Worm (Caenorhabditis elegans) whole organism, midembryonic: ENCODE results near the gene F12E12.6.

ENCODE experiments used
- T22C8.4 ChIP-seq: fragments of 200-800 bp; sonication (Bioruptor generic); IDR thresholded peaks from 2 replicates; pipeline ENCODE4 v1.3.6; 2022; ENCODE audit warnings: missing genetic modification characterization, missing compliant biosample characterization
- cog-1 ChIP-seq: sonication (generic microtip); optimal IDR thresholded peaks from 2 replicates; lab custom pipeline; 2016; ENCODE audit warnings: missing genetic modification characterization, missing compliant biosample characterization
- flt-1 ChIP-seq: fragments of 200-800 bp; sonication (Bioruptor generic); IDR thresholded peaks from 2 replicates; pipeline ENCODE4 v1.3.6; 2022; ENCODE audit warnings: missing genetic modification characterization, missing compliant biosample characterization
- klf-2 ChIP-seq: fragments of 200-800 bp; sonication (Bioruptor generic); conservative IDR thresholded peaks from 2 replicates; pipeline ENCODE4 v1.3.6; 2022; ENCODE audit warnings: missing genetic modification reagents, missing genetic modification characterization, missing compliant biosample characterization
- med-1 ChIP-seq: sonication (generic microtip); optimal IDR thresholded peaks from 2 replicates; lab custom pipeline; 2017; ENCODE audit warnings: missing genetic modification characterization, mild to moderate bottlenecking, missing compliant biosample characterization, antibody characterized with exemption, missing genetic modification reagents; ENCODE audit not compliant: insufficient read depth
- ref-1 ChIP-seq: fragments of 200-800 bp; sonication (Bioruptor generic); conservative IDR thresholded peaks from 2 replicates; pipeline ENCODE4 v1.3.6; 2022; ENCODE audit warnings: missing genetic modification reagents, missing genetic modification characterization, missing compliant biosample characterization
- tab-1 ChIP-seq: fragments of 200-800 bp; sonication (Bioruptor generic); IDR thresholded peaks from 2 replicates; pipeline ENCODE4 v1.3.6; 2022; ENCODE audit warnings: missing genetic modification characterization, missing compliant biosample characterization
- ztf-23 ChIP-seq: fragments of 200-800 bp; sonication (Bioruptor generic); IDR thresholded peaks from 2 replicates; pipeline ENCODE4 v1.3.6; 2022; ENCODE audit warnings: missing genetic modification reagents, missing genetic modification characterization, missing compliant biosample characterization
- ztf-29 ChIP-seq: fragments of 200-800 bp; sonication (Bioruptor generic); IDR thresholded peaks from 2 replicates; pipeline ENCODE4 v1.3.6; 2022; ENCODE audit warnings: missing genetic modification reagents, missing genetic modification characterization, missing compliant biosample characterization

Gene F12E12.6

DNA sequence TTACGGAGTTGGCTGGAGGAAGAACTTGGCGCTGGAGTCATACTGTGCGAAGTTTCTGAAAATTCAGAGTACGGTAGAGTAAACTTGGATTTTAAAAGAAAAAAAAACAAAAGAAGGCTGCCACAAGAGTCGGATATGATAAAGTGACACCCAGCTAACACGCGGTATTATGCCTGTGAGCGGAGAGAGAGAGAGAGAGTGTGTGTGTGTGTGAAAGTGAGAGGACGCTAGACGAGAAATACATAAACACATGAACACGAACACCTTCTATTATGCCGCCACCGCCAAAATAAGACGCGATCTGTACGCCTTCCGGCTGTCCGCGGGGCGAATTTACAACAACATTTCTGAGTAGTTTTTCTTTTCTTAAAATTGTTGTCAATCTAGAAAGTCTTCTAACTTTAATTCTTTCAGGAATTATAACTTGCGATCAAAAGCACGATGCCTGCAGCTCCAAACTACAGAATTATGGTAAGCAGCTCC lies at the start of gene F12E12.6:
Gene F12E12.6 (minus strand): TSS at position 51 of the 483 bp plus-strand sequence.
- TF ChIP-seq T22C8.4 (GFP tag; lab: Robert Waterston, UW) (no peak), flt-1 (no peak), klf-2 (GFP tag; lab: Robert Waterston, UW) (no peak), ztf-29 (GFP tag; lab: Robert Waterston, UW) (no peak), ztf-23 (GFP tag; lab: Robert Waterston, UW) (no peak), ref-1 (GFP tag; lab: Robert Waterston, UW) (no peak), cog-1 (no peak), med-1 (GFP tag; lab: Kevin White, UChicago) (no peak), tab-1 (GFP tag; lab: Robert Waterston, UW) (no peak)

DNA sequence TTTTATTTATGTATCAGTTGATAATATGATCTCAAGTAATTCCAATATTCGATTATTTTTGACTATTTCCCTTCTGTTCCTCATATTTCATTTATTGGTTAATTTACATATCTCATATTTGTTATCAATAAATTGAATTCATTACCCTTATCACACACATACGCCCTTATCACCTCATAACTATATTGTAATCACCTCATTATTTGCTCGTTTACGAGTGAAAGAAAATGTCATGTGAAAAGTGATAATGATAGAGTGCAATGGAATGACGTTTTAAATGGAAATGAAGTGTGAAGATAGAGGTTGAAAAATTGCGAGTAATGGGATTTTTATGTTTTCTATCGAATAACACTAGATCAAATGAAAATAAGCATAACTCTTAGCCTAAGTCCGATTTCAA lies 49.8 kb upstream of the F12E12.6 start:
- no peak for TF ChIP-seq klf-2 (GFP tag; lab: Robert Waterston, UW)
- TF ChIP-seq ztf-23 (GFP tag; lab: Robert Waterston, UW) = no peak
- TF ChIP-seq cog-1 = no peak
- no peak for TF ChIP-seq T22C8.4 (GFP tag; lab: Robert Waterston, UW)
- TF ChIP-seq med-1 (GFP tag; lab: Kevin White, UChicago) = no peak
- TF ChIP-seq tab-1 (GFP tag; lab: Robert Waterston, UW) = no peak
- no peak for TF ChIP-seq ref-1 (GFP tag; lab: Robert Waterston, UW)
- TF ChIP-seq flt-1 = no peak
- TF ChIP-seq ztf-29 (GFP tag; lab: Robert Waterston, UW) = no peak

DNA sequence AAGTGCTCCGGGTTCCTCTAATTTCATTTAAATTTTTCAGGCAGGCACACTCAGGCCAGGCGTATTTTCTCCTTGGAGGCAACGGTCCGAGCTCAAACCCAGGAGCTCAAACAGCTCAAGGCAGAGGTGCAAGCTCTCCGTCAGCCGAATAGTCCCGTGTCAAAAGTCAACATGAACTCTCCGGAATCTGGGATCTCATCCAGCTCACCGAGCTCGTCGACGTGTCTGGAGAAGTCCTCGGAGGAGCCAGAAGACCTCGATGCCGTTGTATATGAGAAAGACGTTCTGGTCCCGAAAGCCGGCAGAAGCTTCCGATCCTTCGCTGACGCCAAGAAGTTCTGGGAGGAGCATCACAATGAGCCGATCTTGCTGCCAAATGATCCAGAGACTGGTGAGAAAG lies 49.0 kb upstream of the F12E12.6 start:
- TF ChIP-seq tab-1 (GFP tag; lab: Robert Waterston, UW) (no peak), ztf-29 (GFP tag; lab: Robert Waterston, UW) (no peak), klf-2 (GFP tag; lab: Robert Waterston, UW) (no peak), cog-1 (no peak), flt-1 (no peak), ztf-23 (GFP tag; lab: Robert Waterston, UW) (no peak), ref-1 (GFP tag; lab: Robert Waterston, UW) (no peak)

DNA sequence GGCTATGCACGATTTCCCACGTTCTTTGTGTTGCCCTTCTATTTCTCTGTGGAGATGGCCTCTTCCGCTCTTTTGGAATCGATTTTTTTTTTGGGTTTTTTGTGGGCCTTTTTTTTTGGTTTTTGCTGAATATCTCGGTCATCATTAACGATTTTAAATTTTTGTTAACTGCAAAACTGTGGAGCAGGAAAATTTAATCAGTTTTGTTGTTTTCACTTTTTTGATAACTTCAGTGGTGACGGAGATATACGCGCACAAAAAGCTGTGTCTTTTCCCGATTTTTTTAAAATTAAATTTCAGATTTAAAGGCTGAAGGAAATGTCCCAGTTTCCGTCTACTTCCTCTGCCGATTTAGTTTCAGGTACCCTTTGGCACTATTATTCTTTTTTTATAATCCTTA lies 48.5 kb upstream of the F12E12.6 start, which contains the start of gene T24E12.1:
Gene T24E12.1 (plus strand): TSS at position 301 of the 400 bp plus-strand sequence.
- TF ChIP-seq flt-1 = no peak

DNA sequence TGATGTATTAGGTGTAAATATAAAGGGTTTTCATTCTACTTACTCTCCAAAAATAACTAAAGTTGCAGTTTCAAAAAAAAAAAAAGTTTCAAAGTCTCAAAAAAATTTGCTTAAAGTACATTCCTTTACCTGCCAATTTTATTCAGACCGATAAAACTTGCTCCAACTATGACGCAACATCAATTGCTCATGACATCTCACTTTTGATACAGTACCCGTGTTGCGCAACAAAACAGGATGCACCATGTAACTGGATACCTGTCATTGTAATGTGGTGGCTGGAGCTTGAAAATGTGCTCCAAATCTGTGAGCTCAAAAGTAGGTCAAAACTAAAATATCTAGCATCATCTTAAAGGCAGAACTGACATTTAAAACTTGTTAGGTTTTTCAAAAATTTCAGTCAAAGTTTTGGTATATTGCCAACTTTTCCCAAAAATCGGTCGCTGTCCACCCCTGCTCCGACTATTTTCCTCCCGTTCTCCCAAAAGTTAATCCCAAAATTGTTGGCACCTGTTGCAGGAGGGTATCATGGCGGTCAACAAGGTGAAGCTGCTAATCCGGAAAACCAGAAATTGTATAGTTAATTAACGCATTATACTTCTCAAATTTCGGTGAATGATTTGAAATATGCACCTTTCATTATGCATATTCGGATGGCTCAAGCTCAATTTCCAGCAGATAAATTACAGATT lies 45.7 kb upstream of the F12E12.6 start, which contains the start of gene T24E12.2:
Gene T24E12.2 (plus strand): TSS at position 642 of the 692 bp plus-strand sequence.
- TF ChIP-seq ztf-23 (GFP tag; lab: Robert Waterston, UW) = no peak
- no peak for TF ChIP-seq ztf-29 (GFP tag; lab: Robert Waterston, UW)
- TF ChIP-seq cog-1 = no peak
- TF ChIP-seq ref-1 (GFP tag; lab: Robert Waterston, UW) = no peak
- TF ChIP-seq T22C8.4 (GFP tag; lab: Robert Waterston, UW) = no peak
- TF ChIP-seq med-1 (GFP tag; lab: Kevin White, UChicago) = no peak
- TF ChIP-seq tab-1 (GFP tag; lab: Robert Waterston, UW) = no peak
- no peak for TF ChIP-seq flt-1
- TF ChIP-seq klf-2 (GFP tag; lab: Robert Waterston, UW) = no peak

DNA sequence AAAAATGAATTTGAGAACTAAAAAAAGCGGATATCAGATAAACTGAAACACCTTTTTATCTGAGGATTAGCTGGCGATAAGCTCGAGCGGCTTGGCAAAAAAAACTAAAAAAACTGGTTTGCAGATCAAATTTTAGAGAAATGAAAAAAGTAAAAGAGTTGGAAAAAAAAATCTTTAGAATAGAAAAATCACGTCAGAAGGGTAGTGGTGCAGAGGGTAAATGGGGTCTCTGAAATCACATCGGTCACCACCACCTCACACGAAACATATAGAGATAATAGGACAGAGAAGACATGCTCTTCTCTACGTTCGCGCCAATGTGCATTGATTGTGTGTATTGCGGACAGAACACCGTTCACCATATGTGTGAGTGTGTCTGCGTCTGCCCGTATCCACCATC lies 44.5 kb upstream of the F12E12.6 start:
- TF ChIP-seq med-1 (GFP tag; lab: Kevin White, UChicago) (no peak), klf-2 (GFP tag; lab: Robert Waterston, UW) (no peak), cog-1 (no peak), ztf-29 (GFP tag; lab: Robert Waterston, UW) (no peak), tab-1 (GFP tag; lab: Robert Waterston, UW) (no peak), T22C8.4 (GFP tag; lab: Robert Waterston, UW) (no peak), flt-1 (no peak), ref-1 (GFP tag; lab: Robert Waterston, UW) (no peak), ztf-23 (GFP tag; lab: Robert Waterston, UW) (no peak)

DNA sequence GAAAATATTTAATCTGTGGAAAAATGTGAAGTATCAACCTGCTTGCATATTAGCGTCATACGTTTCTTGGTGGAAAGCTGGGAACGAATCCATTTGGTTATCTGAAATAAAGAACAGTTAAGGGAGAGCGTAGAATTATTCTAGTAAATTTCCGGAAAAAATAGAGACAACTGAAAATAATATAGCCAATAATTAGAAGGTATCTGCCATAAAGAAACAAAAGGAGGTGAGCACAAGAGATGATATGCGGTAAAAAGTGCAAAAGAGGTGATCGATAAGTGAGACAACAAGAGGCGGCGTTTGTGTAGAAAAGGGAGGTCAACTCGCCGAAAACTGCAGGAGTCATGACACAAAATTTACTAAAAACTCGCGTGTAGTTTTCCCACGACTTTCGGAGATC lies 42.7 kb upstream of the F12E12.6 start, which contains the start of gene T24E12.11:
Gene T24E12.11 (minus strand): TSS at position 101 of the 400 bp plus-strand sequence.
- TF ChIP-seq T22C8.4 (GFP tag; lab: Robert Waterston, UW) (no peak), ztf-29 (GFP tag; lab: Robert Waterston, UW) (no peak), med-1 (GFP tag; lab: Kevin White, UChicago) (no peak), flt-1 (no peak)

DNA sequence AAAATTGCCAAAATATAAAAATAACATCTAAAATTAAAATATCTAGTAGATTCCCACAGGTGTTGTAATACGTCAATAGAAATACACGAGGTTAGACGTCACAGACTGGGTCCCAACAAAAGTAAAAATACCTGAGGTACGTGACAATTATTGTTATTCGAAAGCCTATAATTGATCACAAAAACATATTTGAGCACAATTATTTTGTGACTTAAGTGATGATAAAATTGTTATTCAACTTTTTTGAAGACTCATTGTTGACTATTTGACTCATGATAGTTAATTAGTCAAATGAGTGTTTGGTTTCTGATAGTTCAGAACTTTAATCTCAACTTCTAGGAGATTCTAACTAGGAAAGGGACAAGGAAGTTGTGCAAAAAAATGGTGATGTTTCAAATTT lies 41.1 kb upstream of the F12E12.6 start:
- TF ChIP-seq T22C8.4 (GFP tag; lab: Robert Waterston, UW) (no peak), klf-2 (GFP tag; lab: Robert Waterston, UW) (no peak), cog-1 (no peak)

DNA sequence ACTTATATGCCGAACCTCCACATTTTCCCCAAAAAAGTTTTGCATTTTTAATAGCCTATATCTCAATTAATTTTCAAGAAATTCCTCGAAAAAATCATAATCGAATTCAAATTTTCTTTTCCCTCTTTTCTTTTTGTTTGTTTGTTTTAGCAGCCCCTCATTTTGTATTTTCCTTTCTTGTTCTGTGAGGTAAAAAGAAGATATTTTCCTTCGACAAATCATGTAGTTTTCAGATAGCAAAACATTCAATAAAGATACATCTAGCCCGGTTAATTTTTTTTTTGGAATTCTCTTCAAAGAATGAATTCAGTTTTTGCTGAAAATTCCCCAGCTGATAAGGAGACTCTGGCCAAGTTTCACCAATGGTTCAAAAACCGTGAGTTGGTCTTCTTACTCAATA lies 39.0 kb upstream of the F12E12.6 start, which contains the start of gene T24E12.3:
Gene T24E12.3 (plus strand): TSS at position 301 of the 400 bp plus-strand sequence.
- TF ChIP-seq ref-1 (GFP tag; lab: Robert Waterston, UW) (no peak), med-1 (GFP tag; lab: Kevin White, UChicago) (no peak), ztf-23 (GFP tag; lab: Robert Waterston, UW) (no peak), klf-2 (GFP tag; lab: Robert Waterston, UW) (no peak), cog-1 (no peak), tab-1 (GFP tag; lab: Robert Waterston, UW) (no peak), T22C8.4 (GFP tag; lab: Robert Waterston, UW) (no peak), ztf-29 (GFP tag; lab: Robert Waterston, UW) (no peak), flt-1 (no peak)

DNA sequence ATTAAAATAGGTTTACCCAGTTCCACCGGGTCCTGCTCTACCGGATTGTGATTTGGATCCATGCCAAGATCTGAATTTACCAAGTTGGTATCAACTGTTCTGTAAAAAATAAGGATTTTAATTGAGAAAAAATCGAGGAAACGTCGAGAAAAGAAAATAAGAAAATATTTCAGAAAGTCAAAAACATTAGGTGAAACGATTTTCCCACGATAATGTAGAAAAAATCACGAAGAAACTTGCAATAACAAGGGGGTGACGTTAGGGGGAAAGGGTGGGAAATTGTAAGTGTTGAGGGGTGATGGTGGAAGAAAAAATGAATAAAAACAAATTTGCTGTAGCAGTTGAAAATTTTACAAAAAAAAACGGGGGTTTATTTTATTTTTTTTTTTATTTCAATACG lies 36.4 kb upstream of the F12E12.6 start, which contains the start of gene T24E12.10:
Gene T24E12.10 (minus strand): TSS at position 101 of the 400 bp plus-strand sequence.
- TF ChIP-seq cog-1 = no peak
- TF ChIP-seq tab-1 (GFP tag; lab: Robert Waterston, UW) = no peak
- no peak for TF ChIP-seq ztf-23 (GFP tag; lab: Robert Waterston, UW)
- TF ChIP-seq ztf-29 (GFP tag; lab: Robert Waterston, UW) = no peak
- TF ChIP-seq med-1 (GFP tag; lab: Kevin White, UChicago) = no peak
- TF ChIP-seq flt-1 = no peak
- TF ChIP-seq klf-2 (GFP tag; lab: Robert Waterston, UW) = no peak
- TF ChIP-seq T22C8.4 (GFP tag; lab: Robert Waterston, UW) = no peak
- TF ChIP-seq ref-1 (GFP tag; lab: Robert Waterston, UW) = no peak
